Worm (Caenorhabditis elegans) whole organism, L4 larva: ENCODE measurements around the gene VF13D12L.3.

Experiments
- ctbp-1 ChIP-seq: fragments of 200-800 bp; sonication (Bioruptor generic); IDR thresholded peaks from 2 replicates; pipeline ENCODE4 v1.3.6; 2022; ENCODE audit warnings: missing genetic modification reagents, missing genetic modification characterization, missing compliant biosample characterization
- duxl-1 ChIP-seq: sonication (generic microtip); optimal IDR thresholded peaks from 2 replicates; lab custom pipeline; 2016; ENCODE audit warnings: mild to moderate bottlenecking, missing genetic modification characterization, moderate library complexity, missing compliant biosample characterization; ENCODE audit not compliant: poor library complexity
- hlh-11 ChIP-seq: fragments of 200-800 bp; sonication (Bioruptor generic); optimal IDR thresholded peaks from 2 replicates; lab custom pipeline; 2018; ENCODE audit warnings: mild to moderate bottlenecking, missing genetic modification characterization, missing compliant biosample characterization
- pqm-1 ChIP-seq: sonication (generic microtip); optimal IDR thresholded peaks from 2 replicates; lab custom pipeline; 2017; ENCODE audit warnings: missing biosample characterization, missing genetic modification characterization
- zip-2 ChIP-seq: fragments of 150-350 bp; optimal IDR thresholded peaks from 2 replicates; lab custom pipeline; 2014; ENCODE audit warnings: missing biosample characterization, missing genetic modification characterization

VF13D12L.3 gene

ce11 chrII:11761806-11762512 lies 56.1 kb downstream of the VF13D12L.3 start (continued):
- TF ChIP-seq hlh-11: peak; percentile 39
- TF ChIP-seq ctbp-1 (GFP tag; lab: Robert Waterston, UW): peak; percentile 94
- TF ChIP-seq pqm-1 (tag; lab: Kevin White, UChicago): no peak
- TF ChIP-seq duxl-1 (tag; lab: Kevin White, UChicago): no peak
- TF ChIP-seq zip-2 (tag; lab: Kevin White, UChicago): no peak
